Worm (Caenorhabditis elegans): Measurements from ENCODE around the gene nsph-3.1.

nsph-3.1 gene

DNA sequence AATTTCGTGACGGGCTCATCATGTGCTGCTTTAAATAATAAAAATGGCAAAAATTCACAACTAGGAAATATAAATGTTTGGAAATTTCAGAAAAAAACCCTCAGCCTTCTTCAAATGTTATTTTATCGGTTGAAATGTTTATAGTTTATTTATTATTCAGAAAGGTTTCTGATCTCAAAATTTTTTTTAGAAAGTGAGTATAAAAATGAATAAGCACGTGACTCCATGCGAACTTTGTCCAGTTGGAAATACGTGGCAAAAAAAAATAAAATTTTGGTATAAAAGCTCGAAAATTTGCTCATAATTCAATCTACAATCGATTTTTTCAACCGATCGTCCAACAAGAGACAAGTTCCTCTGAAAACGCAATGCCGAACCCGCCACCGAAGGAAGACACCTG lies at the start of gene nsph-3.1:
TSS of gene nsph-3.1 (plus strand) at position 301 of the 400 bp plus-strand sequence.
- TF ChIP-seq ZK546.5 (tag; optimal IDR thresholded peaks at IDR 0.05), result no peak
- no peak for TF ChIP-seq fos-1 (tag; optimal IDR thresholded peaks at IDR 0.05)
- TF ChIP-seq egl-27 (tag; optimal IDR thresholded peaks at IDR 0.05), result no peak
- TF ChIP-seq elt-3 (tag; optimal IDR thresholded peaks at IDR 0.05), result no peak
- TF ChIP-seq ama-1 (optimal IDR thresholded peaks at IDR 0.05), result no peak
- no peak for TF ChIP-seq nhr-77 (tag; optimal IDR thresholded peaks at IDR 0.05)
- TF ChIP-seq egl-5 (tag; optimal IDR thresholded peaks at IDR 0.05), result no peak
- TF ChIP-seq nhr-25 (tag; optimal IDR thresholded peaks at IDR 0.05), result no peak
- no peak for TF ChIP-seq elt-2 (tag; optimal IDR thresholded peaks at IDR 0.05)
- TF ChIP-seq ceh-9 (tag; optimal IDR thresholded peaks at IDR 0.05), result no peak
- no peak for TF ChIP-seq ztf-11 (tag; optimal IDR thresholded peaks at IDR 0.05)
- no peak for TF ChIP-seq ceh-82 (tag; optimal IDR thresholded peaks at IDR 0.05)
- TF ChIP-seq lin-39 (tag; optimal IDR thresholded peaks at IDR 0.05), result no peak
- no peak for TF ChIP-seq lin-15B (tag; optimal IDR thresholded peaks at IDR 0.05)
- TF ChIP-seq snpc-4 (tag; optimal IDR thresholded peaks at IDR 0.05), result no peak

DNA sequence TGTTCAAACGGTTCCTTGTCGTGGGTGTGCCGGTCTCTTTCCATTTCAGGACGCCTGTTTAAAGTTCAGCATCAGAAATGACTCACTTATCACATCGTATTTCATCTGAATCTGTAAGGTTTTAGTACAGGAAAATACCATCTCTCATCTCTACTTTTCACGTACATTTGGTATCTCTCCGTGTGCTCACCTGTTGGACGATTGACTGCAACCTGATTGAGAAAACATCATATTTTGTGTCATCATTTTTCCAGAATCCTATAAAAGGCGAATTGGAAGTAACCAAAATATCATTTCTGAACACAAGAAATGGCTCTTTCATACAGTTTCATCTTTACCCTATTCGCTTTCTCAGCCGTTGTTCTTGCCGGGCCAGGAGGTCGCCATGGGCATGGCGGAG lies 49.5 kb upstream of the nsph-3.1 start, which contains the start of gene srlf-30:
TSS of gene srlf-30 (plus strand) at position 301 of the 400 bp plus-strand sequence.
- TF ChIP-seq ceh-16 (tag; optimal IDR thresholded peaks at IDR 0.05), result no peak
- no peak for TF ChIP-seq elt-3 (tag; optimal IDR thresholded peaks at IDR 0.05)
- TF ChIP-seq fos-1 (tag; optimal IDR thresholded peaks at IDR 0.05), result no peak
- TF ChIP-seq daf-12 (tag; optimal IDR thresholded peaks at IDR 0.05), result no peak
- no peak for TF ChIP-seq nhr-43 (tag; optimal IDR thresholded peaks at IDR 0.05; ENCODE audit: poor library complexity, severe bottlenecking)
- no peak for TF ChIP-seq pqm-1 (tag; optimal IDR thresholded peaks at IDR 0.05)
- no peak for TF ChIP-seq nhr-28 (tag; optimal IDR thresholded peaks at IDR 0.05)
- TF ChIP-seq skn-1 (tag; optimal IDR thresholded peaks at IDR 0.05), result no peak
- TF ChIP-seq aly-2 (tag; optimal IDR thresholded peaks at IDR 0.05), result no peak
- TF ChIP-seq pha-4 (tag; optimal IDR thresholded peaks at IDR 0.05), result no peak
- TF ChIP-seq ama-1 (optimal IDR thresholded peaks at IDR 0.05), result no peak
- TF ChIP-seq nfya-1 (tag; optimal IDR thresholded peaks at IDR 0.05; ENCODE audit: insufficient read depth), result no peak
- TF ChIP-seq zag-1 (tag; optimal IDR thresholded peaks at IDR 0.05), result no peak
- no peak for TF ChIP-seq nhr-23 (tag; optimal IDR thresholded peaks at IDR 0.05)
- no peak for TF ChIP-seq ztf-4 (tag; optimal IDR thresholded peaks at IDR 0.05)
- no peak for TF ChIP-seq fkh-2 (tag; optimal IDR thresholded peaks at IDR 0.05)

DNA sequence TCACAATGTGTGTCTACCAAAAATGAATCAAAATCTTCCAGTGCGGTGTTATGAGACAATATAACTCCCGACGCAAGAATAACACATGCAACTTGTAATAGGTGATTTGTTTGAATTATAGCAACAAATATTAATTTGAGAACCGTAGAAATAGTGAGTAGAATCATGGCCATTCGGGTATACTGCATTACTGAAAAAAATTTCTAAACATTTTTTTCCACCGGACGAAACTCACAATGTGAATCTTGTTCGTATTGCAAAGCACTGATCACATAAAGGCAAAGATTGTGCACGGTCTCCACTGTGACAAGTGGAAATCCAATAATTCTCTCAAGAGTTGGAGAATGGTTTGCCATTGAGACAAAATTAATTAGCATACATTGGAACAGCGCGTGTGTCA lies 47.1 kb upstream of the nsph-3.1 start:
- no peak for TF ChIP-seq ceh-28 (tag; optimal IDR thresholded peaks at IDR 0.05)
- TF ChIP-seq lin-39 (tag; optimal IDR thresholded peaks at IDR 0.05), result no peak
- TF ChIP-seq ztf-4 (tag; optimal IDR thresholded peaks at IDR 0.05), result no peak
- no peak for TF ChIP-seq pha-4 (tag; optimal IDR thresholded peaks at IDR 0.05)
- TF ChIP-seq aly-2 (tag; optimal IDR thresholded peaks at IDR 0.05), result no peak
- no peak for TF ChIP-seq nhr-25 (tag; optimal IDR thresholded peaks at IDR 0.05)
- TF ChIP-seq nfya-1 (tag; optimal IDR thresholded peaks at IDR 0.05; ENCODE audit: insufficient read depth), result no peak
- no peak for TF ChIP-seq ztf-11 (tag; optimal IDR thresholded peaks at IDR 0.05)
- TF ChIP-seq nhr-67 (tag; optimal IDR thresholded peaks at IDR 0.05), result no peak

DNA sequence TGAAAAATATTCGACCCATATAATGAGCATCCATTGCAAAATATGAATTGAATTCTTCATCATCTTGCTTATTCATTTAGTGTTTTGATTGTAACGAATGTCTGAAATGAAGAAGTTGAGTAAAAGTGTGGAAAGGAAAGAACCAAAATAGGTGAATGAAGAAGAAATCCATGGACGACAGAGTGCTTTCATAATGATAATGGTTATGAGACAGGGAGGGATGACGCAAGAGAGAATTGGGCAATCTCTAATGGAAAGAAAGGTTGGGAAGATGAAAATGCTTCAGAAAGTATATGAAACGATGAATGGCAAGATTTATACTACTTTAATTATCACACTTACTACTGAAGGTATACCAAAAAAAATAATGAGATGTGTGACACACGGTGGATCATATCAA lies 45.3 kb upstream of the nsph-3.1 start, which contains the start of gene ZK596.3:
TSS of gene ZK596.3 (minus strand) at position 101 of the 400 bp plus-strand sequence.
- no peak for TF ChIP-seq nhr-76 (tag; optimal IDR thresholded peaks at IDR 0.05)
- no peak for TF ChIP-seq skn-1 (tag; optimal IDR thresholded peaks at IDR 0.05)
- no peak for TF ChIP-seq hmg-11 (tag; optimal IDR thresholded peaks at IDR 0.05)
- TF ChIP-seq daf-12 (tag; optimal IDR thresholded peaks at IDR 0.05), result no peak
- TF ChIP-seq unc-62 (GFP tag; optimal IDR thresholded peaks at IDR 0.05), result no peak
- no peak for TF ChIP-seq elt-1 (tag; optimal IDR thresholded peaks at IDR 0.05)

DNA sequence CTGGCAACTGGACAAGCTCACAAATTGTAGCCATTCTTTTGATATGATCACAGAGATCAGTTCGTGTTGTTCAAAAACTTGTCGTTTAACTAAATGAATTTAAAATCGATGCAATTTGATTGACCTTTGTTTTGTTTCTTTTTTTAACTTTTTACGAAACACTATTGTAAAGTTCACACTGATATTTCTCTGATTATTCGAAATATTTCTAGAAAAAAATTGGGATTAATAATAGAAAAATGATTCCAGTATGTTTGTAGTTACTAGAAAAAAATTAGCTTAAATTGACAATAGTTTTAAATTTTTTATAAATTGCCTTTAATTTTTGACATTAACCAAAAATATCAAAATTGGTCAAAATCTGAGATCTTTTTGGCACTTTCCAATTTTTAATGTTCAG lies 40.4 kb upstream of the nsph-3.1 start, which contains the start of gene ZK596.2:
TSS of gene ZK596.2 (minus strand) at position 101 of the 400 bp plus-strand sequence.
- TF ChIP-seq ceh-16 (tag; optimal IDR thresholded peaks at IDR 0.05) (no peak), ztf-11 (tag; optimal IDR thresholded peaks at IDR 0.05) (no peak), fkh-2 (tag; optimal IDR thresholded peaks at IDR 0.05) (no peak), ZK546.5 (tag; optimal IDR thresholded peaks at IDR 0.05) (no peak), nhr-23 (tag; optimal IDR thresholded peaks at IDR 0.05) (no peak), R02D3.7 (tag; optimal IDR thresholded peaks at IDR 0.05) (no peak), eor-1 (tag; optimal IDR thresholded peaks at IDR 0.05) (no peak), lin-39 (tag; optimal IDR thresholded peaks at IDR 0.05) (no peak)
